Worm (Caenorhabditis elegans): ENCODE results near the gene Y38C1AA.19.

ce11 chrIV:119792-120191, 40.2 kb upstream of the Y38C1AA.19 start:
- no peak for TF ChIP-seq elt-2 (tag; optimal IDR thresholded peaks at IDR 0.05)
- TF ChIP-seq unc-62 (GFP tag; optimal IDR thresholded peaks at IDR 0.05): no peak
- no peak for TF ChIP-seq nhr-237 (tag; optimal IDR thresholded peaks at IDR 0.05)
- no peak for TF ChIP-seq zag-1 (tag; optimal IDR thresholded peaks at IDR 0.05)
- no peak for TF ChIP-seq pqm-1 (tag; optimal IDR thresholded peaks at IDR 0.05)
- TF ChIP-seq nhr-77 (tag; optimal IDR thresholded peaks at IDR 0.05): no peak
- no peak for TF ChIP-seq skn-1 (tag; optimal IDR thresholded peaks at IDR 0.05)
- TF ChIP-seq fkh-10 (GFP tag; optimal IDR thresholded peaks at IDR 0.05): no peak
- no peak for TF ChIP-seq hlh-4 (tag; optimal IDR thresholded peaks at IDR 0.05)
- no peak for TF ChIP-seq nhr-76 (tag; optimal IDR thresholded peaks at IDR 0.05)
- TF ChIP-seq unc-86 (tag; optimal IDR thresholded peaks at IDR 0.05): no peak
